Worm (Caenorhabditis elegans) whole organism, midembryonic: ENCODE data around the gene ZK742.7.

Experiments
- cog-1 ChIP-seq: sonication (generic microtip); optimal IDR thresholded peaks from 2 replicates; lab custom pipeline; 2016; ENCODE audit warnings: missing genetic modification characterization, missing compliant biosample characterization
- tab-1 ChIP-seq: fragments of 200-800 bp; sonication (Bioruptor generic); IDR thresholded peaks from 2 replicates; pipeline ENCODE4 v1.3.6; 2022; ENCODE audit warnings: missing genetic modification characterization, missing compliant biosample characterization

DNA sequence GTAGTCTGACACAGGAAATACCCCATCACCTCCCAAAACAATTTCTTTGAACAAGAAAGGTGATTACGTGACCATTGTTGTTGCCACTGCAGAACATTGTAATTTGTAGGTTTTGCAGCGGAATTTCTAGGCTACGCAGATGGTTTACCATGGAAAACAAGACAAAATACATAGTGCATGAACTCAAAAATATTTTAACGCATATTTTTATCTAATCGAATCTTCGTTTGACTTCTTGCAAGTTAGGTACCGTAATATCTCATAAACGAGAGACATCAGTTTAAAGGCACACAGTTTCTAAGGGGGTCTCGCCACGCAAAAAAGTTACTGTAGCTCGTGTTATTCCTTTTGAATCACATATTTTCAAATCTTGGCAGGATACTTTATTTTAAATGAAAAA lies 19.2 kb upstream of the ZK742.7 start:
- TF ChIP-seq tab-1 (GFP tag; lab: Robert Waterston, UW) (no peak), cog-1 (tag; lab: Kevin White, UChicago) (no peak)
